Fruit fly (Drosophila melanogaster) whole organism, pupa: ENCODE results near the gene Xport-B.

Source experiments
- CG10348 ChIP-seq: fragments of 200-800 bp; sonication (Bioruptor generic); IDR thresholded peaks from 2 replicates; pipeline ENCODE4 v1.3.6; 2022; ENCODE audit warnings: missing biosample characterization, missing genetic modification characterization
- CG15710 ChIP-seq: fragments of 200-800 bp; sonication (Bioruptor generic); optimal IDR thresholded peaks from 2 replicates; lab custom pipeline; 2018; ENCODE audit warnings: missing biosample characterization, mild to moderate bottlenecking, missing genetic modification characterization, moderate library complexity
- CG17806 ChIP-seq: fragments of 200-800 bp; sonication (Bioruptor generic); optimal IDR thresholded peaks from 2 replicates; lab custom pipeline; 2018; ENCODE audit warnings: missing biosample characterization, mild to moderate bottlenecking, missing genetic modification characterization, moderate library complexity
- CG32121 ChIP-seq: fragments of 200-800 bp; sonication (Bioruptor generic); IDR thresholded peaks from 2 replicates; pipeline ENCODE4 v1.3.6; 2022; ENCODE audit warnings: missing biosample characterization, missing genetic modification characterization
- CG34367 ChIP-seq: fragments of 200-800 bp; sonication (Bioruptor generic); optimal IDR thresholded peaks from 2 replicates; lab custom pipeline; 2018; ENCODE audit warnings: missing biosample characterization, mild to moderate bottlenecking, missing genetic modification characterization
- CG4496 ChIP-seq: fragments of 200-800 bp; sonication (Bioruptor generic); IDR thresholded peaks from 3 replicates; pipeline ENCODE4 v1.3.6; 2022; ENCODE audit warnings: missing biosample characterization, missing genetic modification characterization
- D1 ChIP-seq: fragments of 200-800 bp; sonication (Bioruptor generic); optimal IDR thresholded peaks from 2 replicates; lab custom pipeline; 2018; ENCODE audit warnings: missing biosample characterization, mild to moderate bottlenecking, missing genetic modification characterization, moderate library complexity
- EcR ChIP-seq: fragments of 200-800 bp; sonication (Bioruptor generic); optimal IDR thresholded peaks from 3 replicates; lab custom pipeline; 2019; ENCODE audit warnings: missing biosample characterization, missing genetic modification characterization, mild to moderate bottlenecking, moderate library complexity, missing genetic modification reagents
- Ets98B ChIP-seq: fragments of 200-800 bp; sonication (Bioruptor generic); IDR thresholded peaks from 2 replicates; pipeline ENCODE4 v1.3.6; 2022; ENCODE audit warnings: missing biosample characterization, missing genetic modification characterization
- Pif1A ChIP-seq: fragments of 200-800 bp; sonication (Bioruptor generic); optimal IDR thresholded peaks from 3 replicates; lab custom pipeline; 2016; ENCODE audit warnings: missing biosample characterization, missing genetic modification characterization
- Snoo ChIP-seq: fragments of 200-800 bp; sonication (Bioruptor generic); optimal IDR thresholded peaks from 3 replicates; lab custom pipeline; 2017; ENCODE audit warnings: missing biosample characterization, mild to moderate bottlenecking, missing genetic modification characterization, inconsistent platforms
- gl ChIP-seq: fragments of 200-800 bp; sonication (Bioruptor generic); optimal IDR thresholded peaks from 2 replicates; lab custom pipeline; 2018; ENCODE audit warnings: missing biosample characterization, mild to moderate bottlenecking, missing genetic modification characterization

DNA sequence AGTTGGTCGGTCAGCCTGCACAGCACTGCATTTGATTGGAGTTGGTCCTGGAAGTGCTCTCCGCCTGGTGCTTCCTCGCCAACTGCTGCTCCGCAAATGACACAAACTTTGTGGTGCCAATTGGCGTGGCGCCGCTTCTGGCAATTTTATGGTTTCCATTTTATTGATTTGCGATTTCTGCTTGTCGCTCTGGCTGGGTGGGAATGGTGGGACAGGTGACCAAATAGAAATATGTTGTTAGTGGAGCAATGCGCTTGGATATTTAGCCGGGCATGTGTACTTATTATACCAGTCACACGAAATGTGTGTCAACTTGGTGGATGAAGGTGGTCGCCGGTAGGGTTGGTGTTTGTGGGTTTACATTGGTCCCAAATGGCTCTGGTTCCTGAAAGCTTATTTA is at the start of gene Xport-B, which contains the start of gene Xport-A:
- no peak for TF ChIP-seq CG17806 (tag; lab: Kevin White, UChicago)
- no peak for TF ChIP-seq Pif1A (GFP tag; lab: Kevin White, UChicago)
- no peak for TF ChIP-seq CG32121 (GFP tag; lab: Robert Waterston, UW)
- TF ChIP-seq CG4496 (GFP tag; lab: Robert Waterston, UW), result no peak
- TF ChIP-seq CG10348 (GFP tag; lab: Robert Waterston, UW), result no peak
- no peak for TF ChIP-seq EcR (GFP tag; lab: Kevin White, UChicago)
- TF ChIP-seq Ets98B, result no peak
- TF ChIP-seq CG34367 (tag; lab: Kevin White, UChicago), result no peak
- TF ChIP-seq gl (tag; lab: Kevin White, UChicago), result no peak
- no peak for TF ChIP-seq D1 (tag; lab: Kevin White, UChicago)
- no peak for TF ChIP-seq CG15710 (tag; lab: Kevin White, UChicago)
- no peak for TF ChIP-seq Snoo (tag; lab: Kevin White, UChicago)
